Fruit fly (Drosophila melanogaster): ENCODE data around the gene Spn77Bc.

dm6 chr3L:20313469-20313868 is 29.0 kb upstream of the Spn77Bc start, which contains the start of gene alphaSnap:
- TF ChIP-seq vri (GFP tag; optimal IDR thresholded peaks at IDR 0.05) = no peak
- no peak for TF ChIP-seq Hr38 (GFP tag; optimal IDR thresholded peaks at IDR 0.05)
- TF ChIP-seq CG7368 (GFP tag; optimal IDR thresholded peaks at IDR 0.05) = no peak
- no peak for TF ChIP-seq Gug (GFP tag; IDR thresholded peaks at IDR 0.05)
- no peak for TF ChIP-seq Met (GFP tag; optimal IDR thresholded peaks at IDR 0.05)
- no peak for TF ChIP-seq eg (GFP tag; IDR thresholded peaks at IDR 0.05)
- TF ChIP-seq CG6854 (GFP tag; optimal IDR thresholded peaks at IDR 0.05) = no peak
- no peak for TF ChIP-seq svp (GFP tag)
- no peak for TF ChIP-seq CG3919 (GFP tag; optimal IDR thresholded peaks at IDR 0.05)
- TF ChIP-seq CG31627 (GFP tag; optimal IDR thresholded peaks at IDR 0.05) = peak; percentile 29
- TF ChIP-seq CG8319 (GFP tag; optimal IDR thresholded peaks at IDR 0.05) = no peak
- no peak for TF ChIP-seq Hr39 (GFP tag; optimal IDR thresholded peaks at IDR 0.05)
